Worm (Caenorhabditis elegans) whole organism, L4 larva: ENCODE data around the gene sri-24.
"Not testable (repeated sequence)": the region's sequence is repeated elsewhere in the genome, so short reads cannot be mapped to it uniquely, and the experiment has no call there.

ENCODE experiments used
- F26F4.8 ChIP-seq: fragments of 200-800 bp; sonication (Bioruptor generic); conservative IDR thresholded peaks from 2 replicates; pipeline ENCODE4 v1.3.6; 2022; ENCODE audit warnings: missing genetic modification characterization, missing compliant biosample characterization
- F44E2.7 ChIP-seq: fragments of 200-800 bp; sonication (Bioruptor generic); IDR thresholded peaks from 2 replicates; pipeline ENCODE4 v2.1.2; 2022; ENCODE audit warnings: missing genetic modification characterization, missing compliant biosample characterization
- T20F7.1 ChIP-seq: fragments of 200-800 bp; sonication (Bioruptor generic); optimal IDR thresholded peaks from 2 replicates; lab custom pipeline; 2018; ENCODE audit warnings: mild to moderate bottlenecking, missing genetic modification characterization, missing compliant biosample characterization
- Y105C5A.15 ChIP-seq: fragments of 200-800 bp; sonication (Bioruptor generic); IDR thresholded peaks from 2 replicates; pipeline ENCODE4 v1.3.6; 2022; ENCODE audit warnings: missing genetic modification characterization, missing compliant biosample characterization
- Y75B8A.6 ChIP-seq: fragments of 200-800 bp; sonication (Bioruptor generic); IDR thresholded peaks from 2 replicates; pipeline ENCODE4 v1.3.6; 2022; ENCODE audit warnings: missing genetic modification reagents, missing genetic modification characterization, missing compliant biosample characterization
- ZK337.2 ChIP-seq: fragments of 200-800 bp; sonication (Bioruptor generic); IDR thresholded peaks from 2 replicates; pipeline ENCODE4 v1.3.6; 2022; ENCODE audit warnings: missing genetic modification reagents, missing genetic modification characterization, missing compliant biosample characterization
- ceh-28 ChIP-seq: fragments of 150-350 bp; optimal IDR thresholded peaks from 2 replicates; lab custom pipeline; 2014; ENCODE audit warnings: missing biosample characterization, missing genetic modification reagents, missing genetic modification characterization
- ceh-32 ChIP-seq: sonication (generic microtip); optimal IDR thresholded peaks from 2 replicates; lab custom pipeline; 2016; ENCODE audit warnings: mild to moderate bottlenecking, missing genetic modification characterization, missing compliant biosample characterization; ENCODE audit not compliant: poor library complexity
- ces-1 ChIP-seq: fragments of 150-350 bp; sonication (generic microtip); optimal IDR thresholded peaks from 4 replicates; lab custom pipeline; 2014; ENCODE audit warnings: missing biosample characterization, missing genetic modification reagents, missing genetic modification characterization
- cey-2 ChIP-seq: sonication (generic microtip); optimal IDR thresholded peaks from 3 replicates; lab custom pipeline; 2017; ENCODE audit warnings: missing genetic modification characterization, mild to moderate bottlenecking, missing compliant biosample characterization, antibody characterized with exemption, borderline replicate concordance; ENCODE audit not compliant: insufficient read depth
- daf-19 ChIP-seq: fragments of 200-800 bp; sonication (Bioruptor generic); conservative IDR thresholded peaks from 2 replicates; pipeline ENCODE4 v1.3.6; 2022; ENCODE audit warnings: missing genetic modification characterization, missing compliant biosample characterization
- dmd-8 ChIP-seq: fragments of 200-800 bp; sonication (Bioruptor generic); IDR thresholded peaks from 2 replicates; pipeline ENCODE4 v1.3.6; 2022; ENCODE audit warnings: missing genetic modification characterization, missing compliant biosample characterization
- dpl-1 ChIP-seq: fragments of 150-350 bp; optimal IDR thresholded peaks from 2 replicates; lab custom pipeline; 2014; ENCODE audit warnings: missing biosample characterization, missing genetic modification reagents, missing genetic modification characterization
- duxl-1 ChIP-seq: sonication (generic microtip); optimal IDR thresholded peaks from 2 replicates; lab custom pipeline; 2016; ENCODE audit warnings: mild to moderate bottlenecking, missing genetic modification characterization, moderate library complexity, missing compliant biosample characterization; ENCODE audit not compliant: poor library complexity
- hif-1 ChIP-seq, 2 experiments: sonication (generic microtip); optimal IDR thresholded peaks; 2 replicates each; lab custom pipeline; 2016 to 2017; ENCODE audit warnings: missing compliant biosample characterization in 2 of 2, missing genetic modification characterization in 2 of 2, missing genetic modification reagents in 2 of 2, missing genotype in 2 of 2, mild to moderate bottlenecking in 1 of 2
- hlh-11 ChIP-seq: fragments of 200-800 bp; sonication (Bioruptor generic); optimal IDR thresholded peaks from 2 replicates; lab custom pipeline; 2018; ENCODE audit warnings: mild to moderate bottlenecking, missing genetic modification characterization, missing compliant biosample characterization
- hlh-30 ChIP-seq: sonication (generic microtip); optimal IDR thresholded peaks from 2 replicates; lab custom pipeline; 2017; ENCODE audit warnings: antibody characterized with exemption, mild to moderate bottlenecking, missing genetic modification characterization, missing compliant biosample characterization; ENCODE audit not compliant: insufficient read depth
- lin-38 ChIP-seq: fragments of 200-800 bp; sonication (Bioruptor generic); IDR thresholded peaks from 2 replicates; pipeline ENCODE4 v1.3.6; 2022; ENCODE audit warnings: missing genetic modification reagents, missing genetic modification characterization, missing compliant biosample characterization
- madf-9 ChIP-seq: fragments of 200-800 bp; sonication (Bioruptor generic); conservative IDR thresholded peaks from 2 replicates; pipeline ENCODE4 v1.3.6; 2022; ENCODE audit warnings: missing genetic modification reagents, missing genetic modification characterization, missing compliant biosample characterization
- nhr-10 ChIP-seq: fragments of 150-350 bp; optimal IDR thresholded peaks from 2 replicates; lab custom pipeline; 2014; ENCODE audit warnings: missing biosample characterization, missing genetic modification characterization
- nhr-11 ChIP-seq: fragments of 150-350 bp; optimal IDR thresholded peaks from 2 replicates; lab custom pipeline; 2014; ENCODE audit warnings: missing biosample characterization, missing genetic modification characterization
- nhr-111 ChIP-seq: fragments of 200-800 bp; sonication (Bioruptor generic); optimal IDR thresholded peaks from 2 replicates; lab custom pipeline; 2018; ENCODE audit warnings: mild to moderate bottlenecking, missing genetic modification characterization, missing compliant biosample characterization
- nhr-28 ChIP-seq: fragments of 150-350 bp; optimal IDR thresholded peaks from 2 replicates; lab custom pipeline; 2014; ENCODE audit warnings: missing biosample characterization, missing genetic modification characterization
- nhr-6 ChIP-seq: fragments of 150-350 bp; optimal IDR thresholded peaks from 2 replicates; lab custom pipeline; 2014; ENCODE audit warnings: missing biosample characterization, missing genetic modification characterization
- nhr-77 ChIP-seq: fragments of 150-350 bp; optimal IDR thresholded peaks from 2 replicates; lab custom pipeline; 2014; ENCODE audit warnings: missing biosample characterization, missing genetic modification characterization
- skn-1 ChIP-seq: fragments of 150-350 bp; optimal IDR thresholded peaks from 2 replicates; lab custom pipeline; 2014; ENCODE audit warnings: missing biosample characterization, missing genetic modification characterization
- spr-3 ChIP-seq: fragments of 200-800 bp; sonication (Bioruptor generic); optimal IDR thresholded peaks from 2 replicates; lab custom pipeline; 2018; ENCODE audit warnings: mild to moderate bottlenecking, missing genetic modification characterization, missing compliant biosample characterization
- tag-97 ChIP-seq: fragments of 200-800 bp; sonication (Bioruptor generic); IDR thresholded peaks from 2 replicates; pipeline ENCODE4 v1.3.6; 2022; ENCODE audit warnings: missing genetic modification characterization, missing compliant biosample characterization
- unc-62 ChIP-seq, 3 experiments: fragments of 150-350 bp in 1 of 3; sonication (generic microtip); optimal IDR thresholded peaks in 2 of 3; peaks in 1 of 3; 1 replicate in 1 of 3; 2 replicates in 2 of 3; lab custom pipeline; 2014 to 2017; ENCODE audit warnings: missing biosample characterization in 3 of 3, missing genetic modification characterization in 3 of 3, missing genetic modification reagents in 3 of 3, missing genotype in 1 of 3
- vab-7 ChIP-seq: fragments of 200-800 bp; sonication (Bioruptor generic); IDR thresholded peaks from 2 replicates; pipeline ENCODE4 v1.3.6; 2022; ENCODE audit warnings: missing genetic modification reagents, missing genetic modification characterization, missing compliant biosample characterization
- ztf-11 ChIP-seq: fragments of 150-350 bp; optimal IDR thresholded peaks from 2 replicates; lab custom pipeline; 2014; ENCODE audit warnings: missing biosample characterization, missing genetic modification characterization

Gene sri-24

ce11 chrV:15211869-15212268, at the start of gene sri-24:
Gene sri-24, plus strand, starts transcription at chrV:15212169.
- TF ChIP-seq hlh-11 (tag; lab: Kevin White, UChicago); dmd-8 (GFP tag; lab: Robert Waterston, UW); nhr-11 (tag; lab: Kevin White, UChicago): not testable (repeated sequence)

ce11 chrV:15162697-15163096, 49.3 kb upstream of the sri-24 start, which contains the start of gene srz-11:
Gene srz-11, plus strand, starts transcription at chrV:15163082.
- no peak for TF ChIP-seq skn-1 (tag; lab: Kevin White, UChicago)
- TF ChIP-seq ceh-28 (tag; lab: Kevin White, UChicago) = no peak
- TF ChIP-seq F26F4.8 (GFP tag; lab: Robert Waterston, UW) = no peak
- TF ChIP-seq daf-19 (GFP tag; lab: Robert Waterston, UW) = no peak
- no peak for TF ChIP-seq nhr-111 (GFP tag; lab: Kevin White, UChicago)
- no peak for TF ChIP-seq ces-1 (GFP tag; lab: Kevin White, UChicago)
- TF ChIP-seq cey-2 (tag; lab: Kevin White, UChicago) = no peak
- TF ChIP-seq T20F7.1 (GFP tag; lab: Kevin White, UChicago) = no peak
- TF ChIP-seq Y105C5A.15 = no peak
- no peak for TF ChIP-seq F44E2.7
- TF ChIP-seq ceh-32 (tag; lab: Kevin White, UChicago) = no peak
- no peak for TF ChIP-seq nhr-6 (tag; lab: Kevin White, UChicago)

ce11 chrV:15168018-15168417, 44.0 kb upstream of the sri-24 start:
- peak; percentile 74 for TF ChIP-seq nhr-28
- peak; percentile 43 for TF ChIP-seq hlh-30
- TF ChIP-seq, all 104 proteins: peak for 2; not testable (repeated sequence) for 102

- TF ChIP-seq lin-38 (GFP tag; lab: Robert Waterston, UW) = no peak
- no peak for TF ChIP-seq ztf-11 (tag; lab: Kevin White, UChicago)
- TF ChIP-seq unc-62 (GFP tag; optimal IDR thresholded peaks at IDR 0.05 in 1 of 2; lab: Kevin White, UChicago) = no peak
- no peak for TF ChIP-seq unc-62 (tag; optimal IDR thresholded peaks at IDR 0.05; lab: Kevin White, UChicago)
- TF ChIP-seq madf-9 (GFP tag; lab: Robert Waterston, UW) = no peak
- peak; percentile 19 for TF ChIP-seq nhr-28
- TF ChIP-seq hif-1 (tag; optimal IDR thresholded peaks at IDR 0.05; lab: Kevin White, UChicago) = peak in 1 of 2 experiments; percentile 31
- TF ChIP-seq spr-3 (GFP tag; lab: Kevin White, UChicago) = no peak
- no peak for TF ChIP-seq ZK337.2 (GFP tag; lab: Robert Waterston, UW)
- no peak for TF ChIP-seq dpl-1 (GFP tag; lab: Kevin White, UChicago)
- no peak for TF ChIP-seq Y75B8A.6 (GFP tag; lab: Robert Waterston, UW)
- TF ChIP-seq nhr-77 (tag; lab: Kevin White, UChicago) = no peak
These were observed 36.5 kb upstream of the sri-24 start, which contains the start of gene clec-47 for ce11 chrV:15175459-15175858. Gene clec-47, plus strand, starts transcription at chrV:15175759.

- TF ChIP-seq duxl-1 (tag; lab: Kevin White, UChicago) (no peak), dpl-1 (GFP tag; lab: Kevin White, UChicago) (no peak), nhr-10 (tag; lab: Kevin White, UChicago) (no peak), nhr-6 (tag; lab: Kevin White, UChicago) (no peak), F26F4.8 (GFP tag; lab: Robert Waterston, UW) (no peak), vab-7 (GFP tag; lab: Robert Waterston, UW) (no peak), nhr-77 (tag; lab: Kevin White, UChicago) (no peak), tag-97 (GFP tag; lab: Robert Waterston, UW) (no peak), skn-1 (tag; lab: Kevin White, UChicago) (no peak)
These were observed 32.2 kb upstream of the sri-24 start, which contains the start of gene T09F5.10 for ce11 chrV:15179757-15180156. Gene T09F5.10, plus strand, starts transcription at chrV:15180057.
